Worm (Caenorhabditis elegans) whole organism, L2 larva: ENCODE data around the gene C05B5.11.

Experiments
- R02D3.7 ChIP-seq: fragments of 150-350 bp; optimal IDR thresholded peaks from 2 replicates; lab custom pipeline; 2014; ENCODE audit warnings: missing biosample characterization, missing genetic modification characterization
- Y55F3AM.14 ChIP-seq: fragments of 200-800 bp; sonication (Bioruptor generic); optimal IDR thresholded peaks from 2 replicates; lab custom pipeline; 2018; ENCODE audit warnings: mild to moderate bottlenecking, missing genetic modification characterization, missing compliant biosample characterization
- aly-2 ChIP-seq: fragments of 150-350 bp; optimal IDR thresholded peaks from 2 replicates; lab custom pipeline; 2014; ENCODE audit warnings: missing biosample characterization, missing genetic modification characterization
- ama-1 ChIP-seq: fragments of 150-350 bp; optimal IDR thresholded peaks from 2 replicates; lab custom pipeline; 2018; ENCODE audit warnings: inconsistent platforms
- blmp-1 ChIP-seq: sonication (generic microtip); optimal IDR thresholded peaks from 2 replicates; lab custom pipeline; 2017; ENCODE audit warnings: missing genetic modification characterization, mild to moderate bottlenecking, missing compliant biosample characterization, antibody characterized with exemption, moderate library complexity; ENCODE audit not compliant: insufficient read depth
- ceh-16 ChIP-seq: fragments of 150-350 bp; optimal IDR thresholded peaks from 2 replicates; lab custom pipeline; 2014; ENCODE audit warnings: missing biosample characterization, missing genetic modification characterization
- ceh-82 ChIP-seq: fragments of 150-350 bp; optimal IDR thresholded peaks from 2 replicates; lab custom pipeline; 2014; ENCODE audit warnings: missing biosample characterization, missing genetic modification characterization
- crh-2 ChIP-seq: sonication (generic microtip); optimal IDR thresholded peaks from 2 replicates; lab custom pipeline; 2017; ENCODE audit warnings: missing biosample characterization, missing genetic modification characterization
- dmd-4 ChIP-seq: sonication (generic microtip); optimal IDR thresholded peaks from 2 replicates; lab custom pipeline; 2017; ENCODE audit warnings: missing biosample characterization, missing genetic modification characterization
- egl-27 ChIP-seq: sonication (generic microtip); optimal IDR thresholded peaks from 3 replicates; lab custom pipeline; 2017; ENCODE audit warnings: missing biosample characterization, missing genetic modification reagents, missing genetic modification characterization
- elt-1 ChIP-seq: fragments of 150-350 bp; optimal IDR thresholded peaks from 2 replicates; lab custom pipeline; 2014; ENCODE audit warnings: missing biosample characterization, missing genetic modification characterization
- fos-1 ChIP-seq: fragments of 150-350 bp; optimal IDR thresholded peaks from 2 replicates; lab custom pipeline; 2014; ENCODE audit warnings: missing biosample characterization, missing genetic modification characterization
- gmeb-1 ChIP-seq: fragments of 150-350 bp; optimal IDR thresholded peaks from 2 replicates; lab custom pipeline; 2014; ENCODE audit warnings: missing biosample characterization, missing genetic modification characterization
- lin-13 ChIP-seq: fragments of 150-350 bp; optimal IDR thresholded peaks from 2 replicates; lab custom pipeline; 2014; ENCODE audit warnings: missing biosample characterization, missing genetic modification reagents, missing genetic modification characterization
- lin-39 ChIP-seq: fragments of 150-350 bp; optimal IDR thresholded peaks from 2 replicates; lab custom pipeline; 2014; ENCODE audit warnings: missing biosample characterization, missing genetic modification reagents, missing genetic modification characterization
- lsy-2 ChIP-seq, 2 experiments: fragments of 150-350 bp in 1 of 2; sonication (generic microtip) in 1 of 2; optimal IDR thresholded peaks; 2 replicates each; lab custom pipeline; 2014 to 2017; ENCODE audit warnings: missing biosample characterization in 2 of 2, missing genetic modification characterization in 2 of 2
- mab-5 ChIP-seq: fragments of 150-350 bp; optimal IDR thresholded peaks from 2 replicates; lab custom pipeline; 2014; ENCODE audit warnings: missing biosample characterization, missing genetic modification characterization
- mdl-1 ChIP-seq, 2 experiments: fragments of 150-350 bp in 1 of 2; sonication (generic microtip) in 1 of 2; optimal IDR thresholded peaks; 2 replicates each; lab custom pipeline; 2017; ENCODE audit warnings: missing biosample characterization in 2 of 2, missing genetic modification characterization in 2 of 2
- nhr-10 ChIP-seq: sonication (generic microtip); optimal IDR thresholded peaks from 2 replicates; lab custom pipeline; 2017; ENCODE audit warnings: missing biosample characterization, missing genetic modification characterization
- nhr-11 ChIP-seq: fragments of 150-350 bp; optimal IDR thresholded peaks from 2 replicates; lab custom pipeline; 2014; ENCODE audit warnings: missing biosample characterization, missing genetic modification characterization
- nhr-129 ChIP-seq: fragments of 150-350 bp; optimal IDR thresholded peaks from 2 replicates; lab custom pipeline; 2014; ENCODE audit warnings: missing biosample characterization, missing genetic modification characterization
- nhr-21 ChIP-seq: fragments of 150-350 bp; optimal IDR thresholded peaks from 2 replicates; lab custom pipeline; 2014; ENCODE audit warnings: missing biosample characterization, missing genetic modification characterization
- nhr-23 ChIP-seq: fragments of 150-350 bp; optimal IDR thresholded peaks from 2 replicates; lab custom pipeline; 2014; ENCODE audit warnings: missing biosample characterization, missing genetic modification reagents, missing genetic modification characterization
- nhr-237 ChIP-seq: fragments of 150-350 bp; optimal IDR thresholded peaks from 2 replicates; lab custom pipeline; 2014; ENCODE audit warnings: missing biosample characterization, missing genetic modification characterization
- nhr-25 ChIP-seq: fragments of 150-350 bp; sonication (generic microtip); optimal IDR thresholded peaks from 3 replicates; lab custom pipeline; 2014; ENCODE audit warnings: missing biosample characterization, missing genetic modification characterization
- nhr-6 ChIP-seq: fragments of 150-350 bp; optimal IDR thresholded peaks from 2 replicates; lab custom pipeline; 2014; ENCODE audit warnings: missing biosample characterization, missing genetic modification characterization
- nhr-77 ChIP-seq: fragments of 150-350 bp; optimal IDR thresholded peaks from 2 replicates; lab custom pipeline; 2014; ENCODE audit warnings: missing biosample characterization, missing genetic modification characterization
- peb-1 ChIP-seq: fragments of 150-350 bp; optimal IDR thresholded peaks from 2 replicates; lab custom pipeline; 2014; ENCODE audit warnings: missing biosample characterization, missing genetic modification characterization
- sma-3 ChIP-seq: sonication (generic microtip); optimal IDR thresholded peaks from 2 replicates; lab custom pipeline; 2016; ENCODE audit warnings: missing genetic modification reagents, missing genetic modification characterization, missing compliant biosample characterization
- snpc-4 ChIP-seq: fragments of 150-350 bp; optimal IDR thresholded peaks from 2 replicates; lab custom pipeline; 2014; ENCODE audit warnings: missing biosample characterization, missing genetic modification characterization
- unc-39 ChIP-seq: fragments of 150-350 bp; optimal IDR thresholded peaks from 2 replicates; lab custom pipeline; 2014; ENCODE audit warnings: missing biosample characterization, missing genetic modification characterization
- unc-55 ChIP-seq: fragments of 150-350 bp; sonication (generic microtip); optimal IDR thresholded peaks from 3 replicates; lab custom pipeline; 2014; ENCODE audit warnings: missing biosample characterization, missing genetic modification reagents, missing genetic modification characterization
- ztf-1 ChIP-seq: fragments of 200-800 bp; sonication (Bioruptor generic); conservative IDR thresholded peaks from 2 replicates; pipeline ENCODE4 v1.3.6; 2022; ENCODE audit warnings: missing genetic modification characterization, missing compliant biosample characterization
- ztf-4 ChIP-seq: fragments of 150-350 bp; optimal IDR thresholded peaks from 2 replicates; lab custom pipeline; 2014; ENCODE audit warnings: missing biosample characterization, missing genetic modification characterization

Gene C05B5.11

DNA sequence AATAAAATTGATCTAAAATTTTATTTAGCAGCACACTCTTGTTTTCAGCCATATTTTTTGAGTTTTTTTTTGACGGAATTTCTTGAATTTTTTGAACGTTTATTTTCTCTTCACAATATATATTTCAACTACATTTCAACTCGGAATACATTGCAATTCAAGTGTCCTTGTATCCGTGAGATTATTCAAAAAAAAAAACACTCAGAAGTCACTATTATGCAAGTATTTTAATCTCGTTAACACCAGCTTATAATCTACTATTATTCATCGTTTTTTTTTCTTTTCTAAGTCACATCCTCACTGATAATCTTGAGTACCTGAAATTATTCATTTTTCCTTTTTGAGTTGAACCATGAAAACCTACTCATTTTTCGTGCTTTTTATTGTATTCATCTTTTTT lies 19.1 kb downstream of the C05B5.11 start, which contains the start of gene ins-21:
Gene ins-21 (plus strand): TSS at position 301 of the 400 bp plus-strand sequence.
- TF ChIP-seq nhr-129 (tag; lab: Kevin White, UChicago): no peak
- TF ChIP-seq nhr-25 (tag; lab: Kevin White, UChicago): no peak
- no peak for TF ChIP-seq nhr-237
- no peak for TF ChIP-seq ceh-16
- TF ChIP-seq nhr-11 (tag; lab: Kevin White, UChicago): no peak
- TF ChIP-seq mab-5 (tag; lab: Kevin White, UChicago): no peak
- no peak for TF ChIP-seq nhr-77 (tag; lab: Kevin White, UChicago)
- TF ChIP-seq crh-2 (tag; lab: Kevin White, UChicago): no peak
- no peak for TF ChIP-seq aly-2 (tag; lab: Kevin White, UChicago)
- TF ChIP-seq ztf-4 (tag; lab: Kevin White, UChicago): no peak

DNA sequence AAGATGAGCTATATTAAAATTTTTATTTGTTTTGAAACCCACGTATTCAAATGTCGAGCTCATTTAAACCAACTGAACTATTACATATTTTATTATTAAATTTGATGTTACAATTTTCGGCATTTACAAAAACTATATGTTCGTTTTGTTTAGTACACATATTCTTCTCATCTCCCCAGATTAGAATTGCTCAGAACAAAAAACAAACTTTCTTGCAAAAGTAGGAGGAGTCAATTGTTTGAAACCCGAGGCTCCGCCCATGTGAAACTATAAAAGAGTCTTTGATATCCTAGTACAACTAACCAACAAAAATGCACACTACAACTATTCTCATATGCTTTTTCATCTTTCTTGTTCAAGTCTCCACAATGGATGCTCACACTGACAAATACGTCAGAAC lies 21.7 kb downstream of the C05B5.11 start, which contains the start of gene ins-22:
Gene ins-22 (plus strand): TSS at position 301 of the 400 bp plus-strand sequence.
- no peak for TF ChIP-seq Y55F3AM.14 (GFP tag; lab: Kevin White, UChicago)
- no peak for TF ChIP-seq ceh-82 (tag; lab: Kevin White, UChicago)
- TF ChIP-seq mdl-1 (tag; optimal IDR thresholded peaks at IDR 0.05; lab: Kevin White, UChicago): no peak
- no peak for TF ChIP-seq unc-39 (tag; lab: Kevin White, UChicago)
- no peak for TF ChIP-seq peb-1 (tag; lab: Kevin White, UChicago)
- TF ChIP-seq dmd-4: no peak
- TF ChIP-seq ztf-1 (GFP tag; lab: Robert Waterston, UW): no peak
- no peak for TF ChIP-seq nhr-10
- no peak for TF ChIP-seq ztf-4 (tag; lab: Kevin White, UChicago)
- TF ChIP-seq blmp-1 (tag; lab: Kevin White, UChicago): no peak
- no peak for TF ChIP-seq gmeb-1 (tag; lab: Kevin White, UChicago)
- no peak for TF ChIP-seq sma-3 (GFP tag; lab: Kevin White, UChicago)
- TF ChIP-seq aly-2 (tag; lab: Kevin White, UChicago): no peak

DNA sequence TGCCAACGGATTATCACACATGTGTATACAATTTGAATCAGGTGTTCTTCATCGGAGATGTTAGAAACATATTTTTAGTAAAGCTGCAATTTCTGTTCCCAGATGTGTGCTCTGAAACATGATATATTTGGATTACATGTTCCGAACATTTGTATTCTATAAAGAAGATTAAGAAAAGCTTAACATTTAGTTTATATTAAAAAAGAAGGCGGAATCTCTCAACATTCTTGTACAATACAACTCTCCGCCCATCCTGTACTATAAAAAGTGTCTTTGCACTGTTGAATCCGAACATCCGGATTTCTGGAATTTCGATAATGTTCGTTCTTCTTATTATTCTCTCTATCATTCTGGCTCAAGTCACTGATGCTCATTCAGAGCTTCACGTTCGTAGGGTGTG lies 23.6 kb downstream of the C05B5.11 start, which contains the start of gene ins-23:
Gene ins-23 (plus strand): TSS at position 301 of the 400 bp plus-strand sequence.
- TF ChIP-seq nhr-10 (no peak), nhr-129 (tag; lab: Kevin White, UChicago) (no peak), Y55F3AM.14 (GFP tag; lab: Kevin White, UChicago) (no peak), lin-13 (GFP tag; lab: Kevin White, UChicago) (no peak), peb-1 (tag; lab: Kevin White, UChicago) (no peak), aly-2 (tag; lab: Kevin White, UChicago) (no peak), ama-1 (lab: Kevin White, UChicago) (no peak), lsy-2 (tag; optimal IDR thresholded peaks at IDR 0.05; lab: Kevin White, UChicago) (no peak), nhr-6 (tag; lab: Kevin White, UChicago) (no peak), lin-39 (tag; lab: Kevin White, UChicago) (no peak), snpc-4 (tag; lab: Kevin White, UChicago) (no peak), nhr-77 (tag; lab: Kevin White, UChicago) (no peak)

DNA sequence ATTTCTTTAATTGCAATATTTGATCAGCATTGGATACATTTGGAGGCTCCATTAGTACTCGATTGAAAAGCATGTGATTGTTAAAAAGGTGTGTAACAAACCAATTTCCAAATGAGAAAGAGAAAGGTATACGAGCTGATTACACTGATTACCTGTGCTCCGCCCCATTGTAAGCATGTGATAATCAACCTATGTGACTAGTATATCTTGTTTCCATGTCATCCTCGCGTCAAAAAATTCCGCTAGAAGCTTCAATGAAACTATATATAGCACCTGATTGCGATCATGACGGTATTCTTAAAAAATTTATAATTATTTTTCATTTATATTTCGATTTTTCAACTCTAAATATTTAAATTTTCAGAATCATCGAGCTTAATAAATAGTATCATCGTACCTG lies 26.2 kb downstream of the C05B5.11 start, which contains the start of gene M04D8.4:
Gene M04D8.4 (minus strand): TSS at position 101 of the 400 bp plus-strand sequence.
- TF ChIP-seq nhr-21 (no peak), sma-3 (GFP tag; lab: Kevin White, UChicago) (no peak), R02D3.7 (no peak), ztf-4 (tag; lab: Kevin White, UChicago) (no peak), mdl-1 (tag; optimal IDR thresholded peaks at IDR 0.05; lab: Kevin White, UChicago) (no peak), dmd-4 (no peak), nhr-23 (tag; lab: Kevin White, UChicago) (no peak), nhr-11 (tag; lab: Kevin White, UChicago) (no peak), snpc-4 (tag; lab: Kevin White, UChicago) (no peak), nhr-129 (tag; lab: Kevin White, UChicago) (no peak), elt-1 (tag; lab: Kevin White, UChicago) (no peak), ztf-1 (GFP tag; lab: Robert Waterston, UW) (no peak), egl-27 (tag; lab: Kevin White, UChicago) (no peak), nhr-10 (no peak), aly-2 (tag; lab: Kevin White, UChicago) (no peak), unc-55 (GFP tag; lab: Kevin White, UChicago) (no peak), fos-1 (tag; lab: Kevin White, UChicago) (no peak), blmp-1 (tag; lab: Kevin White, UChicago) (no peak), mab-5 (tag; lab: Kevin White, UChicago) (no peak)
- TF ChIP-seq, all 48 proteins: peak for 0
